Worm (Caenorhabditis elegans): ENCODE data around the gene cdd-1.

DNA sequence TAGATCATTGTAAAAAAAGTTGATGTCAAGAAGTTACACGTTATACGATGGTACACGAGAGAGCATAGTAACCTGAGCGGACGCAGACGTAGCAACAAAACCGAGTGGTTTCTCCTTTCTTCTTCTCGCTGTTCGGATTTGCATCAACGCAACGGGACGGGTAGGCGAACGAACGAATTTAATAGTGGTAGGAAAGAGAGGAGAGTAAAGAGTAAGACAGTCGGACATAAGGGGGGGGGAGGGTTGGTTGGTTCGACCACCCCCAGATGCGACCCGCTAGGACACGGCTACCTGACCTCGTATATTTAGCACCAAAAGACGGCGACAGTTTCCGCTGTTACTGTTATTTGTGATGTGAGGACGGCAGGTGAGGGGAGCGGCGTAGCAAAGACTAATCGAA is 9.7 kb downstream of the cdd-1 start:
- TF ChIP-seq lsy-2 (tag; optimal IDR thresholded peaks at IDR 0.05) (no peak), mab-5 (tag; optimal IDR thresholded peaks at IDR 0.05) (no peak), elt-1 (tag; optimal IDR thresholded peaks at IDR 0.05; ENCODE audit: borderline replicate concordance, insufficient read depth) (no peak), nhr-28 (tag; optimal IDR thresholded peaks at IDR 0.05) (no peak), elt-3 (tag; optimal IDR thresholded peaks at IDR 0.05) (no peak), nhr-237 (tag; optimal IDR thresholded peaks at IDR 0.05) (no peak), cnd-1 (tag; optimal IDR thresholded peaks at IDR 0.05) (no peak), hlh-1 (tag; optimal IDR thresholded peaks at IDR 0.05) (peak; percentile 9), nhr-76 (tag; optimal IDR thresholded peaks at IDR 0.05) (no peak), ces-1 (GFP tag; optimal IDR thresholded peaks at IDR 0.05) (no peak), lin-32 (GFP tag; optimal IDR thresholded peaks at IDR 0.05) (no peak), unc-39 (tag; optimal IDR thresholded peaks at IDR 0.05) (no peak)
